Fruit fly (Drosophila melanogaster) whole organism, wandering third instar larva: Measurements from ENCODE around the gene fh.

Experiments used
- Abd-B ChIP-seq: fragments of >200 bp; optimal IDR thresholded peaks from 2 replicates; lab custom pipeline; 2017; ENCODE audit warnings: missing biosample characterization, missing genetic modification characterization
- CG32264 ChIP-seq: fragments of 200-800 bp; sonication (Bioruptor generic); optimal IDR thresholded peaks from 2 replicates; lab custom pipeline; 2016; ENCODE audit warnings: missing biosample characterization, missing genetic modification characterization
- CG9705 ChIP-seq: fragments of 200-800 bp; sonication (Bioruptor generic); optimal IDR thresholded peaks from 2 replicates; lab custom pipeline; 2018; ENCODE audit warnings: missing biosample characterization, mild to moderate bottlenecking, missing genetic modification characterization
- CrebA ChIP-seq: fragments of 200-800 bp; sonication (Bioruptor generic); optimal IDR thresholded peaks from 2 replicates; lab custom pipeline; 2016; ENCODE audit warnings: missing biosample characterization, mild to moderate bottlenecking, missing genetic modification characterization, borderline replicate concordance
- Dfd ChIP-seq: fragments of >200 bp; optimal IDR thresholded peaks from 2 replicates; lab custom pipeline; 2017; ENCODE audit warnings: missing biosample characterization, missing genetic modification characterization
- Dif ChIP-seq: fragments of 200-275, 200-300 bp; sonication (Bioruptor generic); optimal IDR thresholded peaks from 2 replicates; lab custom pipeline; 2018; ENCODE audit warnings: missing biosample characterization, missing genetic modification characterization; ENCODE audit not compliant: partially characterized antibody
- GATAd ChIP-seq: sonication (Bioruptor generic); optimal IDR thresholded peaks from 2 replicates; lab custom pipeline; 2016; ENCODE audit warnings: missing biosample characterization, missing genetic modification characterization
- HLH106 ChIP-seq: fragments of 200-800 bp; optimal IDR thresholded peaks from 3 replicates; lab custom pipeline; 2019; ENCODE audit warnings: missing biosample characterization, mild to moderate bottlenecking, missing genetic modification characterization, moderate library complexity
- Hnf4 ChIP-seq: fragments of 200-800 bp; sonication (Bioruptor generic); optimal IDR thresholded peaks from 2 replicates; lab custom pipeline; 2016; ENCODE audit warnings: missing biosample characterization, mild to moderate bottlenecking, missing genetic modification characterization
- Hr78 ChIP-seq: fragments of >200 bp; optimal IDR thresholded peaks from 2 replicates; lab custom pipeline; 2017; ENCODE audit warnings: missing biosample characterization, missing genetic modification characterization
- Hr83 ChIP-seq: fragments of 200-300 bp; sonication (Bioruptor generic); optimal IDR thresholded peaks from 2 replicates; lab custom pipeline; 2016; ENCODE audit warnings: missing biosample characterization, mild to moderate bottlenecking, missing genetic modification characterization, moderate library complexity; ENCODE audit not compliant: poor library complexity, severe bottlenecking
- Jra ChIP-seq: sonication (Bioruptor generic); optimal IDR thresholded peaks from 2 replicates; lab custom pipeline; 2016; ENCODE audit warnings: missing biosample characterization, missing genetic modification characterization
- Mio ChIP-seq: sonication (Bioruptor generic); optimal IDR thresholded peaks from 2 replicates; lab custom pipeline; 2016; ENCODE audit warnings: missing biosample characterization, missing genetic modification characterization
- Myc ChIP-seq: fragments of >200 bp; optimal IDR thresholded peaks from 2 replicates; lab custom pipeline; 2017
- N ChIP-seq: fragments of >200 bp; optimal IDR thresholded peaks from 2 replicates; lab custom pipeline; 2018; ENCODE audit warnings: missing biosample characterization, missing external identifiers, missing genetic modification characterization
- OdsH ChIP-seq: fragments of 200-800 bp; sonication (Bioruptor generic); optimal IDR thresholded peaks from 2 replicates; lab custom pipeline; 2016; ENCODE audit warnings: missing biosample characterization, mild to moderate bottlenecking, missing genetic modification characterization
- Rel ChIP-seq, 2 experiments: fragments of 200-800 bp; sonication (Bioruptor generic) in 1 of 2; optimal IDR thresholded peaks; 2 replicates in 1 of 2; 3 replicates in 1 of 2; lab custom pipeline; 2016 to 2019; ENCODE audit warnings: mild to moderate bottlenecking in 2 of 2, missing biosample characterization in 2 of 2, missing genetic modification characterization in 2 of 2, moderate library complexity in 1 of 2
- Sp1 ChIP-seq: fragments of 200-800 bp; sonication (Bioruptor generic); optimal IDR thresholded peaks from 3 replicates; lab custom pipeline; 2019; ENCODE audit warnings: missing biosample characterization, mild to moderate bottlenecking, missing genetic modification characterization, moderate library complexity
- Vsx2 ChIP-seq: fragments of 200-300, 225-300 bp; sonication (Bioruptor generic); optimal IDR thresholded peaks from 2 replicates; lab custom pipeline; 2018; ENCODE audit warnings: missing biosample characterization, missing genetic modification characterization; ENCODE audit not compliant: partially characterized antibody
- br ChIP-seq: fragments of 200-800 bp; sonication (Bioruptor generic); optimal IDR thresholded peaks from 2 replicates; lab custom pipeline; 2016; ENCODE audit warnings: missing biosample characterization, missing genetic modification characterization
- brk ChIP-seq: fragments of 200-800 bp; sonication (Bioruptor generic); optimal IDR thresholded peaks from 2 replicates; lab custom pipeline; 2016; ENCODE audit warnings: missing biosample characterization, mild to moderate bottlenecking, missing genetic modification characterization
- dl ChIP-seq, 2 experiments: fragments of 175-275, 200-275 bp in 1 of 2; fragments of 200-275 bp in 1 of 2; sonication (Bioruptor generic); optimal IDR thresholded peaks; lab custom pipeline; 2018; ENCODE audit warnings: mild to moderate bottlenecking in 2 of 2, missing biosample characterization in 2 of 2, missing genetic modification characterization in 2 of 2, moderate library complexity in 2 of 2; ENCODE audit not compliant: partially characterized antibody in 2 of 2, insufficient read depth in 1 of 2
- dmrt93B ChIP-seq: fragments of 200-800 bp; sonication (Bioruptor generic); optimal IDR thresholded peaks from 2 replicates; lab custom pipeline; 2018; ENCODE audit warnings: missing biosample characterization, mild to moderate bottlenecking, missing genetic modification characterization
- dsf ChIP-seq: sonication (Bioruptor generic); optimal IDR thresholded peaks from 2 replicates; lab custom pipeline; 2016; ENCODE audit warnings: missing biosample characterization, missing genetic modification characterization, borderline replicate concordance
- ey ChIP-seq: fragments of 200-800 bp; sonication (Bioruptor generic); optimal IDR thresholded peaks from 2 replicates; lab custom pipeline; 2016; ENCODE audit warnings: missing biosample characterization, missing genetic modification characterization
- foxo ChIP-seq, 2 experiments: fragments of 200-800 bp; sonication (Bioruptor generic); optimal IDR thresholded peaks; 2 replicates in 1 of 2; 3 replicates in 1 of 2; lab custom pipeline; 2016 to 2017; ENCODE audit warnings: missing biosample characterization in 2 of 2, missing genetic modification characterization in 2 of 2
- fru ChIP-seq: fragments of 200-800 bp; sonication (Bioruptor generic); optimal IDR thresholded peaks from 3 replicates; lab custom pipeline; 2016; ENCODE audit warnings: missing biosample characterization, mild to moderate bottlenecking, missing genetic modification characterization
- h ChIP-seq: fragments of 200-800 bp; sonication (Bioruptor generic); optimal IDR thresholded peaks from 3 replicates; lab custom pipeline; 2016; ENCODE audit warnings: missing biosample characterization, mild to moderate bottlenecking, missing genetic modification characterization
- jim ChIP-seq: fragments of 175-275, 200-325 bp; sonication (Bioruptor generic); optimal IDR thresholded peaks from 2 replicates; lab custom pipeline; 2016; ENCODE audit warnings: missing biosample characterization, mild to moderate bottlenecking, missing genetic modification characterization
- lola ChIP-seq: fragments of >200 bp; optimal IDR thresholded peaks from 2 replicates; lab custom pipeline; 2017; ENCODE audit warnings: missing biosample characterization, missing genetic modification characterization
- pan ChIP-seq: fragments of >200 bp; optimal IDR thresholded peaks from 2 replicates; lab custom pipeline; 2017
- psq ChIP-seq: fragments of 200-800 bp; sonication (Bioruptor generic); optimal IDR thresholded peaks from 3 replicates; lab custom pipeline; 2017; ENCODE audit warnings: missing biosample characterization, mild to moderate bottlenecking, missing genetic modification characterization, moderate library complexity
- rgr ChIP-seq: fragments of 200-800 bp; sonication (Bioruptor generic); optimal IDR thresholded peaks from 3 replicates; lab custom pipeline; 2016; ENCODE audit warnings: missing biosample characterization, mild to moderate bottlenecking, missing genetic modification characterization
- sage ChIP-seq: fragments of 200-800 bp; sonication (Bioruptor generic); optimal IDR thresholded peaks from 2 replicates; lab custom pipeline; 2016; ENCODE audit warnings: missing biosample characterization, mild to moderate bottlenecking, missing genetic modification characterization
- sv ChIP-seq: fragments of 200-800 bp; sonication (Bioruptor generic); optimal IDR thresholded peaks from 3 replicates; lab custom pipeline; 2016; ENCODE audit warnings: missing biosample characterization, missing genetic modification characterization
- tai ChIP-seq: sonication (Bioruptor generic); optimal IDR thresholded peaks from 2 replicates; lab custom pipeline; 2016; ENCODE audit warnings: missing biosample characterization, missing genetic modification characterization
- usp ChIP-seq: fragments of >200 bp; optimal IDR thresholded peaks from 2 replicates; lab custom pipeline; 2017; ENCODE audit warnings: missing biosample characterization, missing genetic modification characterization
- woc ChIP-seq: sonication (Bioruptor generic); optimal IDR thresholded peaks from 2 replicates; lab custom pipeline; 2016; ENCODE audit warnings: missing biosample characterization, mild to moderate bottlenecking, missing genetic modification characterization

Gene fh

dm6 chrX:9148989-9149522 is at the start of gene fh, which contains the start of gene Bap111:
fh (minus strand) TSS chrX:9149071.
Bap111 (plus strand) TSS chrX:9149309.
- TF ChIP-seq CG9705 (GFP tag; lab: Kevin White, UChicago) (no peak), ey (GFP tag; lab: Kevin White, UChicago) (no peak), br (GFP tag; lab: Kevin White, UChicago) (no peak), lola (GFP tag; lab: Kevin White, UChicago) (no peak), CG32264 (GFP tag; lab: Kevin White, UChicago) (no peak), sv (no peak), fru (GFP tag; lab: Kevin White, UChicago) (no peak), OdsH (GFP tag; lab: Kevin White, UChicago) (no peak), Mio (GFP tag; lab: Kevin White, UChicago) (no peak), Abd-B (GFP tag; lab: Kevin White, UChicago) (no peak), Rel (GFP tag; optimal IDR thresholded peaks at IDR 0.05; lab: Kevin White, UChicago) (no peak), Rel (tag; optimal IDR thresholded peaks at IDR 0.05; lab: Kevin White, UChicago) (no peak), CrebA (GFP tag; lab: Kevin White, UChicago) (no peak), psq (GFP tag; lab: Kevin White, UChicago) (no peak), GATAd (GFP tag; lab: Kevin White, UChicago) (no peak), Jra (GFP tag; lab: Kevin White, UChicago) (no peak), tai (GFP tag; lab: Kevin White, UChicago) (no peak), Dfd (GFP tag; lab: Kevin White, UChicago) (peak; percentile 48), dsf (GFP tag; lab: Kevin White, UChicago) (no peak), Myc (lab: Kevin White, UChicago) (peak; percentile 13), Hr83 (GFP tag; lab: Kevin White, UChicago) (no peak), Hr78 (no peak), h (GFP tag; lab: Kevin White, UChicago) (peak; percentile 6), Hnf4 (no peak), N (no peak)

dm6 chrX:9196362-9196761 is 47.5 kb upstream of the fh start, which contains the start of gene CG12118:
CG12118 (minus strand) TSS chrX:9196414.
- TF ChIP-seq CG9705 (GFP tag; lab: Kevin White, UChicago) (peak; percentile 44), GATAd (GFP tag; lab: Kevin White, UChicago) (no peak), psq (GFP tag; lab: Kevin White, UChicago) (peak; percentile 73), Rel (GFP tag; optimal IDR thresholded peaks at IDR 0.05; lab: Kevin White, UChicago) (no peak), Rel (tag; optimal IDR thresholded peaks at IDR 0.05; lab: Kevin White, UChicago) (peak; percentile 37), N (no peak), Sp1 (peak; percentile 69), Vsx2 (GFP tag; lab: Kevin White, UChicago) (no peak), lola (GFP tag; lab: Kevin White, UChicago) (no peak), sv (peak; percentile 71), woc (GFP tag; lab: Kevin White, UChicago) (peak; percentile 61), foxo (GFP tag; optimal IDR thresholded peaks at IDR 0.05; lab: Kevin White, UChicago) (peak in 1 of 2 experiments; percentile 83), rgr (GFP tag; lab: Kevin White, UChicago) (peak; percentile 85), Hnf4 (peak; percentile 81), br (GFP tag; lab: Kevin White, UChicago) (peak; percentile 63), Myc (lab: Kevin White, UChicago) (no peak), CG32264 (GFP tag; lab: Kevin White, UChicago) (no peak), h (GFP tag; lab: Kevin White, UChicago) (peak; percentile 80), Dfd (GFP tag; lab: Kevin White, UChicago) (no peak), usp (GFP tag; lab: Kevin White, UChicago) (no peak), ey (GFP tag; lab: Kevin White, UChicago) (peak; percentile 59), Dif (no peak), tai (GFP tag; lab: Kevin White, UChicago) (no peak), dl (GFP tag; optimal IDR thresholded peaks at IDR 0.05; lab: Kevin White, UChicago; ENCODE audit: insufficient read depth in 1 of 2, partially characterized antibody in 2 of 2) (no peak), dmrt93B (peak; percentile 36), sage (GFP tag; lab: Kevin White, UChicago) (peak; percentile 81), brk (GFP tag; lab: Kevin White, UChicago) (no peak), Jra (GFP tag; lab: Kevin White, UChicago) (peak; percentile 73), pan (lab: Kevin White, UChicago) (no peak), HLH106 (tag; lab: Kevin White, UChicago) (peak; percentile 74), CrebA (GFP tag; lab: Kevin White, UChicago) (no peak), Hr78 (no peak), OdsH (GFP tag; lab: Kevin White, UChicago) (peak; percentile 79), Abd-B (GFP tag; lab: Kevin White, UChicago) (no peak), dsf (GFP tag; lab: Kevin White, UChicago) (peak; percentile 66), Mio (GFP tag; lab: Kevin White, UChicago) (no peak), Hr83 (GFP tag; lab: Kevin White, UChicago) (peak; percentile 55), fru (GFP tag; lab: Kevin White, UChicago) (peak; percentile 77), jim (no peak)
